Worm (Caenorhabditis elegans) whole organism, early embryonic: ENCODE data around the gene C35D10.12.

Experiments used
- F13C5.2 ChIP-seq: sonication (generic microtip); optimal IDR thresholded peaks from 2 replicates; lab custom pipeline; 2017; ENCODE audit warnings: mild to moderate bottlenecking, missing genetic modification characterization, inconsistent platforms, missing compliant biosample characterization
- aly-1 ChIP-seq: sonication (generic microtip); optimal IDR thresholded peaks from 2 replicates; lab custom pipeline; 2016; ENCODE audit warnings: missing genetic modification characterization, missing compliant biosample characterization
- ama-1 ChIP-seq: fragments of 150-350 bp; optimal IDR thresholded peaks from 2 replicates; lab custom pipeline; 2014
- ceh-36 ChIP-seq: sonication (generic microtip); optimal IDR thresholded peaks from 2 replicates; lab custom pipeline; 2016; ENCODE audit warnings: missing genetic modification characterization, inconsistent platforms, missing compliant biosample characterization
- ets-7 ChIP-seq: sonication (generic microtip); optimal IDR thresholded peaks from 2 replicates; lab custom pipeline; 2016; ENCODE audit warnings: missing genotype, missing genetic modification characterization, missing compliant biosample characterization
- flt-1 ChIP-seq: fragments of 200-800 bp; sonication (Bioruptor generic); IDR thresholded peaks from 2 replicates; pipeline ENCODE4 v1.3.6; 2022; ENCODE audit warnings: missing genetic modification characterization, missing compliant biosample characterization
- hmbx-1 ChIP-seq: sonication (generic microtip); optimal IDR thresholded peaks from 2 replicates; lab custom pipeline; 2016; ENCODE audit warnings: mild to moderate bottlenecking, missing genetic modification characterization, missing compliant biosample characterization
- hnd-1 ChIP-seq: sonication (generic microtip); optimal IDR thresholded peaks from 2 replicates; lab custom pipeline; 2016; ENCODE audit warnings: missing genetic modification characterization, missing compliant biosample characterization
- pes-1 ChIP-seq: fragments of 200-800 bp; sonication (Bioruptor generic); IDR thresholded peaks from 2 replicates; pipeline ENCODE4 v1.3.6; 2022; ENCODE audit warnings: missing genetic modification reagents, missing genetic modification characterization, missing compliant biosample characterization
- scrt-1 ChIP-seq: fragments of 200-800 bp; sonication (Bioruptor generic); IDR thresholded peaks from 2 replicates; pipeline ENCODE4 v1.3.6; 2022; ENCODE audit warnings: missing genetic modification characterization, missing compliant biosample characterization
- sea-1 ChIP-seq: fragments of 200-800 bp; sonication (Bioruptor generic); conservative IDR thresholded peaks from 2 replicates; pipeline ENCODE4 v1.3.6; 2022; ENCODE audit warnings: missing genetic modification characterization, missing compliant biosample characterization
- tbx-11 ChIP-seq: fragments of 200-800 bp; sonication (Bioruptor generic); IDR thresholded peaks from 2 replicates; pipeline ENCODE4 v1.3.6; 2022; ENCODE audit warnings: missing genetic modification characterization, missing compliant biosample characterization

ce11 chrIII:4878281-4878680, 3.7 kb upstream of the C35D10.12 start, which contains the start of the genes tost-1 and arx-6:
- TF ChIP-seq ceh-36 (tag; lab: Kevin White, UChicago) (no peak), ama-1 (lab: Kevin White, UChicago) (no peak), tbx-11 (GFP tag; lab: Robert Waterston, UW) (no peak), sea-1 (GFP tag; lab: Robert Waterston, UW) (no peak), F13C5.2 (tag; lab: Kevin White, UChicago) (no peak), flt-1 (GFP tag; lab: Robert Waterston, UW) (no peak), pes-1 (GFP tag; lab: Robert Waterston, UW) (no peak), hmbx-1 (tag; lab: Kevin White, UChicago) (no peak), hnd-1 (tag; lab: Kevin White, UChicago) (no peak), aly-1 (tag; lab: Kevin White, UChicago) (no peak), scrt-1 (GFP tag; lab: Robert Waterston, UW) (no peak), ets-7 (tag; lab: Kevin White, UChicago) (no peak)
